Fruit fly (Drosophila melanogaster): ENCODE results near the gene Marf1.

- TF ChIP-seq CG33557 (GFP tag; optimal IDR thresholded peaks at IDR 0.05) (no peak), CG1603 (tag; optimal IDR thresholded peaks at IDR 0.05) (no peak), row (GFP tag; IDR thresholded peaks at IDR 0.05) (no peak), CG8359 (GFP tag; optimal IDR thresholded peaks at IDR 0.05; ENCODE audit: borderline replicate concordance) (no peak), CG14050 (GFP tag; IDR thresholded peaks at IDR 0.05) (no peak), CG10462 (GFP tag; optimal IDR thresholded peaks at IDR 0.05) (no peak), CG18262 (tag; optimal IDR thresholded peaks at IDR 0.05) (no peak), CG2889 (GFP tag; IDR thresholded peaks at IDR 0.05) (no peak), Fer2 (tag; optimal IDR thresholded peaks at IDR 0.05) (no peak), so (GFP tag; IDR thresholded peaks at IDR 0.05) (no peak), Hand (GFP tag; optimal IDR thresholded peaks at IDR 0.05) (no peak)
Measured at dm6 chr2L:22366868-22367267, 58.3 kb downstream of the Marf1 start.

All from whole organism, embryonic.